Fruit fly (Drosophila melanogaster): ENCODE measurements around the gene MED19.

- no peak for TF ChIP-seq CG8478 (optimal IDR thresholded peaks at IDR 0.05)
- no peak for TF ChIP-seq CTCF (optimal IDR thresholded peaks at IDR 0.05)
Measured at dm6 chr3L:17835074-17835473, 11.2 kb downstream of the MED19 start, which contains the start of gene CG32189.
